Fruit fly (Drosophila melanogaster): Measurements from ENCODE around the gene Exd2.

DNA sequence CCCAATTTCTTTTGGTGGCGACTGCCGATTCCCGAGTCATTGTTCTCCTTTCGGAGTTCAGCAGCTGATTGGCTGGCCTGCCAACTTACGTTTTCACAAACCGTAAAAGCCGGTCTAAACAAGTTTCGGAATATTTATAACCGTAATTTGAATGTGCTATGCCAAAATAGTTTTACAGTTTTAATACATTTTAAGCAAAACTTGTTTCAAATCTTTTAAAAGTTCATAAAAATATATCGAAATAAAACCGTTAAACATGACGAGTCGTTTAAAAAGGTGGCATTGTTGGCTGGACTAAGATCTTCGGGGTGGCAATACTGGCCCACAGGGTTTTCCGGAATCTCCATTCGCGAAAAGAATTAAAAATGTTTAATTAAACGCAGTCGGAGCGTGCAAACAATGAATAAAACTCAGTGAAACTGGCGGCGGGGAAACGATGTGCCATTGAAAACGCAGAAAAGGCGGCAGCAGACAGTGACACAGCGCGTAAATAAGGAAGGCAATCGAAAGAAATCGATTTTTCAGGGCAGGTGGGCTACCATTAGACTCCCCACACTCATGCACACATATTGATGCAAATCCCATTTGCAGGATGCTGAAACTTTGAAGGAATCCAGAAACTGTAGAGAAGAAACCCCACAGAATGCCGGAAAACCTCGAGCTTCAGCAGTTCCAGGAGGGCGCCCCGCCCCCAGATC is at the start of gene Exd2, which contains the start of gene CG5281:
- peak; percentile 41 for TF ChIP-seq CG14711 (tag; optimal IDR thresholded peaks at IDR 0.05)
- peak; percentile 11 for TF ChIP-seq CG33017 (tag; optimal IDR thresholded peaks at IDR 0.05)
- TF ChIP-seq CG12768 (GFP tag; optimal IDR thresholded peaks at IDR 0.05), result no peak
- TF ChIP-seq CG1620 (GFP tag; optimal IDR thresholded peaks at IDR 0.05), result no peak
- peak; percentile 25 for TF ChIP-seq CG11617 (GFP tag; optimal IDR thresholded peaks at IDR 0.05)
- no peak for TF ChIP-seq Crg-1 (GFP tag; optimal IDR thresholded peaks at IDR 0.05)
- no peak for TF ChIP-seq pad (GFP tag; optimal IDR thresholded peaks at IDR 0.05)

All from whole organism, adult.